Worm (Caenorhabditis elegans) whole organism, mixed stage, embryonic: Measurements from ENCODE around the gene F55C5.17.

Experiments used
- bed-3 ChIP-seq: fragments of 200-800 bp; sonication (Bioruptor generic); optimal IDR thresholded peaks from 3 replicates; lab custom pipeline; 2018; ENCODE audit warnings: mild to moderate bottlenecking, missing genetic modification characterization, moderate library complexity, missing compliant biosample characterization
- blmp-1 ChIP-seq: fragments of 150-350 bp; optimal IDR thresholded peaks from 2 replicates; lab custom pipeline; 2014; ENCODE audit warnings: missing biosample characterization, missing genetic modification characterization
- ceh-39 ChIP-seq: fragments of 150-350 bp; optimal IDR thresholded peaks from 2 replicates; lab custom pipeline; 2014; ENCODE audit warnings: missing biosample characterization, missing genetic modification characterization
- ceh-43 ChIP-seq: fragments of 200-800 bp; sonication (Bioruptor generic); optimal IDR thresholded peaks from 2 replicates; lab custom pipeline; 2018; ENCODE audit warnings: mild to moderate bottlenecking, missing genetic modification characterization, moderate library complexity, missing compliant biosample characterization
- ceh-83 ChIP-seq: fragments of 200-800 bp; sonication (Bioruptor generic); optimal IDR thresholded peaks from 2 replicates; lab custom pipeline; 2018; ENCODE audit warnings: mild to moderate bottlenecking, missing genetic modification characterization, missing compliant biosample characterization
- ces-1 ChIP-seq: fragments of 150-350 bp; optimal IDR thresholded peaks from 2 replicates; lab custom pipeline; 2014; ENCODE audit warnings: missing biosample characterization, missing genetic modification reagents, missing genetic modification characterization
- cnd-1 ChIP-seq: fragments of 200-800 bp; sonication (Bioruptor generic); optimal IDR thresholded peaks from 2 replicates; lab custom pipeline; 2018; ENCODE audit warnings: mild to moderate bottlenecking, missing genetic modification characterization, missing compliant biosample characterization
- drap-1 ChIP-seq: fragments of 200-800 bp; sonication (Bioruptor generic); optimal IDR thresholded peaks from 3 replicates; lab custom pipeline; 2018; ENCODE audit warnings: mild to moderate bottlenecking, missing genetic modification characterization, missing compliant biosample characterization
- elt-1 ChIP-seq: sonication (generic microtip); optimal IDR thresholded peaks from 2 replicates; lab custom pipeline; 2017; ENCODE audit warnings: missing genetic modification characterization, mild to moderate bottlenecking, missing compliant biosample characterization, antibody characterized with exemption, moderate library complexity, borderline replicate concordance; ENCODE audit not compliant: insufficient read depth
- elt-3 ChIP-seq: fragments of 150-350 bp; optimal IDR thresholded peaks from 2 replicates; lab custom pipeline; 2014; ENCODE audit warnings: missing biosample characterization, missing genetic modification characterization
- flh-1 ChIP-seq: fragments of 200-800 bp; sonication (Bioruptor generic); optimal IDR thresholded peaks from 2 replicates; lab custom pipeline; 2018; ENCODE audit warnings: mild to moderate bottlenecking, missing genetic modification characterization, moderate library complexity, missing compliant biosample characterization
- hlh-1 ChIP-seq: fragments of 150-350 bp; optimal IDR thresholded peaks from 2 replicates; lab custom pipeline; 2014; ENCODE audit warnings: missing biosample characterization, missing genetic modification reagents, missing genetic modification characterization
- lin-13 ChIP-seq: fragments of 150-350 bp; optimal IDR thresholded peaks from 2 replicates; lab custom pipeline; 2014; ENCODE audit warnings: missing biosample characterization, missing genetic modification characterization
- lin-32 ChIP-seq: fragments of 200-800 bp; sonication (Bioruptor generic); optimal IDR thresholded peaks from 2 replicates; lab custom pipeline; 2018; ENCODE audit warnings: mild to moderate bottlenecking, missing genetic modification characterization, missing compliant biosample characterization
- lsy-2 ChIP-seq: fragments of 150-350 bp; optimal IDR thresholded peaks from 2 replicates; lab custom pipeline; 2014; ENCODE audit warnings: missing biosample characterization, missing genetic modification characterization
- mab-5 ChIP-seq: fragments of 150-350 bp; optimal IDR thresholded peaks from 2 replicates; lab custom pipeline; 2014; ENCODE audit warnings: missing biosample characterization, missing genetic modification characterization
- mep-1 ChIP-seq: fragments of 150-350 bp; optimal IDR thresholded peaks from 2 replicates; lab custom pipeline; 2017; ENCODE audit warnings: missing biosample characterization, missing genetic modification reagents, missing genetic modification characterization, inconsistent platforms
- mls-2 ChIP-seq: sonication (generic microtip); optimal IDR thresholded peaks from 2 replicates; lab custom pipeline; 2016; ENCODE audit warnings: mild to moderate bottlenecking, missing genetic modification characterization, moderate library complexity, missing compliant biosample characterization
- nhr-12 ChIP-seq: fragments of 150-350 bp; optimal IDR thresholded peaks from 2 replicates; lab custom pipeline; 2014; ENCODE audit warnings: missing biosample characterization, missing genetic modification characterization
- nhr-2 ChIP-seq: fragments of 150-350 bp; optimal IDR thresholded peaks from 2 replicates; lab custom pipeline; 2014; ENCODE audit warnings: missing biosample characterization, missing genetic modification characterization
- nhr-237 ChIP-seq: fragments of 150-350 bp; optimal IDR thresholded peaks from 2 replicates; lab custom pipeline; 2014; ENCODE audit warnings: missing biosample characterization, missing genetic modification characterization
- nhr-28 ChIP-seq: fragments of 150-350 bp; optimal IDR thresholded peaks from 2 replicates; lab custom pipeline; 2014; ENCODE audit warnings: missing biosample characterization, missing genetic modification characterization
- nhr-76 ChIP-seq: sonication (generic microtip); optimal IDR thresholded peaks from 2 replicates; lab custom pipeline; 2017; ENCODE audit warnings: missing biosample characterization, missing genetic modification characterization
- pha-4 ChIP-seq: fragments of 150-350 bp; optimal IDR thresholded peaks from 2 replicates; lab custom pipeline; 2018; ENCODE audit warnings: missing biosample characterization, missing genetic modification reagents, missing genetic modification characterization
- sem-2 ChIP-seq: fragments of 200-800 bp; sonication (Bioruptor generic); optimal IDR thresholded peaks from 2 replicates; lab custom pipeline; 2018; ENCODE audit warnings: mild to moderate bottlenecking, missing genetic modification characterization, missing compliant biosample characterization
- snpc-4 ChIP-seq: fragments of 150-350 bp; optimal IDR thresholded peaks from 2 replicates; lab custom pipeline; 2014; ENCODE audit warnings: missing biosample characterization, missing genetic modification characterization
- sptf-1 ChIP-seq: sonication (generic microtip); optimal IDR thresholded peaks from 2 replicates; lab custom pipeline; 2017; ENCODE audit warnings: mild to moderate bottlenecking, missing genetic modification characterization, moderate library complexity, missing compliant biosample characterization
- tbx-8 ChIP-seq: fragments of 200-800 bp; sonication (Bioruptor generic); optimal IDR thresholded peaks from 2 replicates; lab custom pipeline; 2018; ENCODE audit warnings: mild to moderate bottlenecking, missing genetic modification characterization, moderate library complexity, missing compliant biosample characterization
- unc-120 ChIP-seq: sonication (generic microtip); optimal IDR thresholded peaks from 2 replicates; lab custom pipeline; 2017; ENCODE audit warnings: missing genetic modification characterization, missing compliant biosample characterization; ENCODE audit not compliant: poor library complexity, severe bottlenecking
- unc-39 ChIP-seq: fragments of 150-350 bp; optimal IDR thresholded peaks from 2 replicates; lab custom pipeline; 2014; ENCODE audit warnings: missing biosample characterization, missing genetic modification characterization
- unc-62 ChIP-seq: fragments of 150-350 bp; optimal IDR thresholded peaks from 2 replicates; lab custom pipeline; 2014; ENCODE audit warnings: missing biosample characterization, missing genetic modification reagents, missing genetic modification characterization
- zip-8 ChIP-seq: fragments of 150-350 bp; optimal IDR thresholded peaks from 2 replicates; lab custom pipeline; 2014; ENCODE audit warnings: missing biosample characterization, missing genetic modification characterization
- ztf-11 ChIP-seq: fragments of 150-350 bp; optimal IDR thresholded peaks from 2 replicates; lab custom pipeline; 2014; ENCODE audit warnings: missing biosample characterization, missing genetic modification characterization

The F55C5.17 gene

DNA sequence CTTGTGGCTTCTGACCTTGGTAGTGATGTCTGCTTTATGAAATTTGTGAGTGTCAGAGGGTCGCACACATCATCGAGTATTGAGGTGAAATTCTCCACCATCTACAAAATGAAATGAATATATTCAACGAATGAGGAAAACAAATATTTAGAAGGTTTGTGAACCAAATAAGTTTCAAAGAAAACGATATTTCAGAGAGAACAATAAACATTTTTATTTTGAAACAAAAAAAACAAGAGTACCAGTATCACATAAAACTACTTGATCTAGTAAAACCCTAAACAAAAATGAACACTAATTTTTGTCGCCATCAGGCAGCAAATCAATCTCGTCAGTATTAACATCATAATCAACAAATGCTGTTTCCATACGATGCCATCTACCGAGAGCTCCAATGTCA lies 14.7 kb downstream of the F55C5.17 start, which contains the start of gene R04F11.3:
TSS of gene R04F11.3 (minus strand) at position 101 of the 400 bp plus-strand sequence.
- TF ChIP-seq drap-1 (no peak), tbx-8 (no peak), nhr-28 (tag; lab: Kevin White, UChicago) (no peak), pha-4 (tag; lab: Kevin White, UChicago) (no peak), blmp-1 (tag; lab: Kevin White, UChicago) (no peak), elt-1 (tag; lab: Kevin White, UChicago) (no peak), zip-8 (no peak)

DNA sequence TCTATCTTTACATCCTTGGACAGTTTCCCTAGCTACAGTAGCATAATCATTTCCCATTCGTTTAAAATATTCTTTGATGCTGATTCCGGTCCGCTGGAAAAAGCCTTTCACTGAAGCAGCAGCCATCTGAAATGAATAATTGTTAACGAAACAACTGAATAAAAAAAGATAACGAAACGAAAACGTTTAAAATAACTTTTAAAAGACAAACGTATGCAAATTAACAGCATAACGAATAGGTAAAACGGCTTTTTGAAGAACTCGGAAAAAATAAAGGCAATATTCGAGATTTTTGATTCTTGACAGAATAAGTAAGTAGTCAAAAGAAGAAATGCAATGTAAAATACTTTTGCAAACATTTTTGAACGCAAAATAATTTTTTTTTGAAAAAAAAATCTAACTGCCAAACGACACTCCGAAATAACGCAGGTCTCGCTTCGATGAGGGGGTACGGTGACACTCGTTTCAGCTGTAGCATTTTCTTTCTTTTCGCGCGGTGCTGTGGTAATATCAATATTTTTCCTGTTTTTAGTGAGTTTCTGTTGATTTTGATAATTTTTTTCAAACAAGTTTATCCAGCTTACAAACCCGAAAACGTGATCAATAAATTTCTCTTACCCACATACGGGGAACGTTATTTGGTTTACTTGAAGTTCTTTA lies 15.7 kb downstream of the F55C5.17 start, which contains the start of the genes R04F11.5 and R04F11.2:
TSS of gene R04F11.5 (minus strand) at position 126 of the 660 bp plus-strand sequence.
TSS of gene R04F11.2 (plus strand) at position 488 of the 660 bp plus-strand sequence.
- TF ChIP-seq mep-1 (tag; lab: Kevin White, UChicago), result peak; percentile 90
- TF ChIP-seq ceh-39 (tag; lab: Kevin White, UChicago), result peak; percentile 41
- TF ChIP-seq unc-39, result no peak
- no peak for TF ChIP-seq ztf-11 (tag; lab: Kevin White, UChicago)
- peak; percentile 3 for TF ChIP-seq sptf-1
- TF ChIP-seq nhr-2, result no peak
- peak; percentile 52 for TF ChIP-seq ces-1
- TF ChIP-seq nhr-237, result peak; percentile 79
- no peak for TF ChIP-seq elt-1 (tag; lab: Kevin White, UChicago)
- peak; percentile 69 for TF ChIP-seq pha-4 (tag; lab: Kevin White, UChicago)
- peak; percentile 47 for TF ChIP-seq hlh-1 (tag; lab: Kevin White, UChicago)
- peak; percentile 55 for TF ChIP-seq lin-13 (tag; lab: Kevin White, UChicago)
- peak; percentile 31 for TF ChIP-seq unc-62 (GFP tag; lab: Kevin White, UChicago)
- peak; percentile 98 for TF ChIP-seq lsy-2
- TF ChIP-seq, all 35 proteins: peak for 10

DNA sequence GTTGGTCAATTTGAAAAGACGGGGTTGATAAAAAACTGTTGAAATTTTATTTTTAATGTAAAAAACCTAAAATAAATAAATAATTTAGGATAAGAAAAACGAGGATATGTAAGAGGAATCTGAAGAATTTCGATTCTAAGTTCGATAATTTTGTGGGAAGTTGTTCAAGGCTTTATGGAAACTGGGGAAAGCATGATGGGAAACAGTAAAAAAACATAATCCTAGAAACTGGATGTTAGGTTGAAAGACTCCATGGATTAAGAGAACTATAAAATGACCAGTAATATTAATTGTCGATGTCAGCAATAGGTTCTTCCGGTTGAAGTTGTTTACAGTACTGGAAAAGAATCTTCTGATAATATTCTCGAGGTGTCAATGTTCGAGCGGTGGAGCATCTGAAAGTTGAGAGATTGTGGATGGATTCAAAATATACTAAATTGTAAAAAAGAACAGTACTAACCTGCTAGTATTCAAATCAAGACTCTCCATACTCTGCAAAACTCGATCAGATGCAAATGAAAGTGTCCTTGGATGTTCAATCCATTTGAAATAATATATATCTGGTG lies 18.0 kb downstream of the F55C5.17 start:
- no peak for TF ChIP-seq unc-120
- no peak for TF ChIP-seq mep-1 (tag; lab: Kevin White, UChicago)
- no peak for TF ChIP-seq tbx-8
- no peak for TF ChIP-seq flh-1
- TF ChIP-seq elt-1 (tag; lab: Kevin White, UChicago), result no peak
- no peak for TF ChIP-seq sem-2
- no peak for TF ChIP-seq ztf-11 (tag; lab: Kevin White, UChicago)
- TF ChIP-seq ces-1, result no peak

DNA sequence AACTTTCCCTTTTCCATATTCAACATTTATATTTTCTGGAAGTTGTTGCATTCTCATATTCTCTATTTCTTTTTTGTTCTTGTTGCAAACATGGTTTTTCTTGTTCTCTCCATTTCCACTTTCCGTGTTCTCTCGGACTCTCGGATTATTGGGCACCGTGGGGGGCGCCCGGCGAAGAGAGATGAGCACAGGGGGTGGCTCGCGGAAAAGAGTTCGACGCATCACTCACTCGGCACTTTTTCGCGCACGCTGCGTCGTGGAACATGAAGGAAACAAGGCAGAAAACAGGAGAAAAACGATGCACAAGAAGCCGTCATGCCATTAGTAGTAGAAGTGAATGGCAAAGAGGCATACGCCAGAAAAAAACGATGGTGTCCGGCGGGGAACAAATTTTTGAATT lies 24.3 kb downstream of the F55C5.17 start:
- TF ChIP-seq nhr-12 (tag; lab: Kevin White, UChicago) (no peak), bed-3 (no peak), ces-1 (no peak), lsy-2 (no peak), drap-1 (no peak), mab-5 (tag; lab: Kevin White, UChicago) (no peak), blmp-1 (tag; lab: Kevin White, UChicago) (no peak), mls-2 (tag; lab: Kevin White, UChicago) (no peak), sem-2 (no peak), elt-1 (tag; lab: Kevin White, UChicago) (no peak), lin-32 (GFP tag; lab: Kevin White, UChicago) (no peak)

DNA sequence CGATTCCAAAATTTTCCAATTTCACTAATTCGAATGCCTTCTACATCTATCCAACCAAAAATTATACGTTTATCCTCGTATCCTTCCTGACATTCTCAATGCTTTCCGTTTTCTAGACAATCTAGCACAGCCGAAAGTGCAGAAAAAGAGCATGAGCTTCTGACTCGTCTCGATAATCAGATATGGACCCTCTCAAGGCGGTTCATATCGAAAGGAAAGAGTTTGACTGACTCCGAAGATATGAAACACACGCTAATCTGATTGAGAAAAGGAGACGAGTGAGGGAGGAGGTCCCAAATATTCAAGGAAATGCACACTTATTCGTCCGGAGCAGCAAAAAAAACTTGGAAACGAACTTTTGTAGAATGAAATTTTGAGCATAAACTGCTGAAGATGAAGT lies 26.8 kb downstream of the F55C5.17 start:
- no peak for TF ChIP-seq zip-8
- TF ChIP-seq ces-1, result peak; percentile 83
- TF ChIP-seq lin-32 (GFP tag; lab: Kevin White, UChicago), result no peak
- TF ChIP-seq ztf-11 (tag; lab: Kevin White, UChicago), result no peak

DNA sequence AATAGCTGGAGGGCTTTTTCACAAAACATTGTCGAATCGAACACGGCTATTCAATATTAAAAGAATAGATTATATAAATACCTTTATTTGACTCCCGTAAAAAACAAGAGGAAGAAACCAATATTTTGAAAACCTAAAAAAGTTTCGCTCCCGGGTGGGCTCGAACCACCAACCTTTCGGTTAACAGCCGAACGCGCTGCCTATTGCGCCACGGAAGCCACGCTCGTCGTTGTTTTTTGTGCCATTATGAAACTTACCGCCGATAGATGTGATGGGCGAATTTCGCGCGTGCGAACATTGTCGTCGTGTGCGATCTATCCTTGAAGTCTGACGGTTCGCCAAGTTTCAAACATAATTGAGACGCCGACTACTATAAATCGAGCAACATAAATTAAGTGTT lies 29.5 kb downstream of the F55C5.17 start:
- TF ChIP-seq nhr-28 (tag; lab: Kevin White, UChicago) (no peak), unc-120 (no peak), blmp-1 (tag; lab: Kevin White, UChicago) (no peak), mep-1 (tag; lab: Kevin White, UChicago) (no peak), ceh-39 (tag; lab: Kevin White, UChicago) (no peak), cnd-1 (tag; lab: Kevin White, UChicago) (peak; percentile 33), unc-39 (no peak), nhr-237 (no peak), nhr-2 (no peak), ceh-83 (GFP tag; lab: Kevin White, UChicago) (peak; percentile 83), nhr-76 (tag; lab: Kevin White, UChicago) (no peak), hlh-1 (tag; lab: Kevin White, UChicago) (no peak), ces-1 (no peak), snpc-4 (tag; lab: Kevin White, UChicago) (no peak), lsy-2 (no peak), flh-1 (no peak), nhr-12 (tag; lab: Kevin White, UChicago) (no peak), elt-1 (tag; lab: Kevin White, UChicago) (no peak), zip-8 (no peak), mab-5 (tag; lab: Kevin White, UChicago) (no peak), lin-32 (GFP tag; lab: Kevin White, UChicago) (no peak), ztf-11 (tag; lab: Kevin White, UChicago) (no peak), bed-3 (peak; percentile 1), sem-2 (peak; percentile 41), sptf-1 (peak; percentile 53), ceh-43 (GFP tag; lab: Kevin White, UChicago) (no peak), elt-3 (tag; lab: Kevin White, UChicago) (no peak), tbx-8 (no peak), mls-2 (tag; lab: Kevin White, UChicago) (peak; percentile 37), pha-4 (tag; lab: Kevin White, UChicago) (no peak)
